Worm (Caenorhabditis elegans): ENCODE measurements around the gene mam-7.

DNA sequence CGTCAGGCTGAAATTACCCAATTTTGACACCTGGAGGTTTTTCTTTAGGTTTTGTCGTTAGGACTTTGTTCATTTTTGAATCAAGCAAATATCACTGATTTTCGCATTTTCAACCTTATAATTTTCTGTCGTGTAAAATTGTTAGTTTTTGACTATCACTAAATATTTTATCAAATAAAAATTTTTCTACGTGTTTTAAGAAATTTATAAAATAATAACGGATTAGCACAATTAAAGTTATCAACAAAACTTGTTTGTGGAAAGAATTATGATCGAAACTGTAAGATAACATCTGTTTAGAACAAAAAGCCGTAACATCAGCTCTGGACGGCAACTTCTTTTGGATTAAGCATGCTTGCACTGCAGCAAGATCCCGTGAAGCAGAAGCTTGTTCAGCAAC, 29.9 kb downstream of the mam-7 start, which contains the start of gene cbp-2:
- TF ChIP-seq F57A8.1 (GFP tag; optimal IDR thresholded peaks at IDR 0.05) (no peak), madf-8 (GFP tag; conservative IDR thresholded peaks at IDR 0.05) (no peak), lsy-27 (tag; optimal IDR thresholded peaks at IDR 0.05; ENCODE audit: borderline replicate concordance, insufficient read depth) (no peak), lir-1 (GFP tag; conservative IDR thresholded peaks at IDR 0.05) (no peak), lag-1 (GFP tag; IDR thresholded peaks at IDR 0.05) (no peak)
